Worm (Caenorhabditis elegans): ENCODE results near the gene C27A7.5.

ce11 chrV:12158377-12158776 is 3.7 kb downstream of the C27A7.5 start:
- TF ChIP-seq flt-1 (GFP tag; IDR thresholded peaks at IDR 0.05) = no peak
- no peak for TF ChIP-seq hnd-1 (tag; optimal IDR thresholded peaks at IDR 0.05)
- TF ChIP-seq B0310.2 (tag; optimal IDR thresholded peaks at IDR 0.05) = no peak
- no peak for TF ChIP-seq tra-4 (tag; optimal IDR thresholded peaks at IDR 0.05)
- TF ChIP-seq pes-1 (GFP tag; IDR thresholded peaks at IDR 0.05) = no peak
- no peak for TF ChIP-seq ama-1 (optimal IDR thresholded peaks at IDR 0.05)
- TF ChIP-seq ceh-36 (tag; optimal IDR thresholded peaks at IDR 0.05) = no peak
- no peak for TF ChIP-seq tbx-11 (GFP tag; IDR thresholded peaks at IDR 0.05)
- TF ChIP-seq aly-1 (tag; optimal IDR thresholded peaks at IDR 0.05) = no peak
- TF ChIP-seq tbx-37 (GFP tag; conservative IDR thresholded peaks at IDR 0.05) = no peak
- TF ChIP-seq hmbx-1 (tag; optimal IDR thresholded peaks at IDR 0.05) = no peak
- no peak for TF ChIP-seq scrt-1 (GFP tag; IDR thresholded peaks at IDR 0.05)
